Fruit fly (Drosophila melanogaster) whole organism, wandering third instar larva: ENCODE measurements around the gene Sdic1.

Experiments
- Abd-B ChIP-seq: fragments of >200 bp; optimal IDR thresholded peaks from 2 replicates; lab custom pipeline; 2017; ENCODE audit warnings: missing biosample characterization, missing genetic modification characterization
- CG32264 ChIP-seq: fragments of 200-800 bp; sonication (Bioruptor generic); optimal IDR thresholded peaks from 2 replicates; lab custom pipeline; 2016; ENCODE audit warnings: missing biosample characterization, missing genetic modification characterization
- CG9705 ChIP-seq: fragments of 200-800 bp; sonication (Bioruptor generic); optimal IDR thresholded peaks from 2 replicates; lab custom pipeline; 2018; ENCODE audit warnings: missing biosample characterization, mild to moderate bottlenecking, missing genetic modification characterization
- CrebA ChIP-seq: fragments of 200-800 bp; sonication (Bioruptor generic); optimal IDR thresholded peaks from 2 replicates; lab custom pipeline; 2016; ENCODE audit warnings: missing biosample characterization, mild to moderate bottlenecking, missing genetic modification characterization, borderline replicate concordance
- Dfd ChIP-seq: fragments of >200 bp; optimal IDR thresholded peaks from 2 replicates; lab custom pipeline; 2017; ENCODE audit warnings: missing biosample characterization, missing genetic modification characterization
- Dif ChIP-seq: fragments of 200-275, 200-300 bp; sonication (Bioruptor generic); optimal IDR thresholded peaks from 2 replicates; lab custom pipeline; 2018; ENCODE audit warnings: missing biosample characterization, missing genetic modification characterization; ENCODE audit not compliant: partially characterized antibody
- GATAd ChIP-seq: sonication (Bioruptor generic); optimal IDR thresholded peaks from 2 replicates; lab custom pipeline; 2016; ENCODE audit warnings: missing biosample characterization, missing genetic modification characterization
- HLH106 ChIP-seq: fragments of 200-800 bp; optimal IDR thresholded peaks from 3 replicates; lab custom pipeline; 2019; ENCODE audit warnings: missing biosample characterization, mild to moderate bottlenecking, missing genetic modification characterization, moderate library complexity
- Hnf4 ChIP-seq: fragments of 200-800 bp; sonication (Bioruptor generic); optimal IDR thresholded peaks from 2 replicates; lab custom pipeline; 2016; ENCODE audit warnings: missing biosample characterization, mild to moderate bottlenecking, missing genetic modification characterization
- Hr78 ChIP-seq: fragments of >200 bp; optimal IDR thresholded peaks from 2 replicates; lab custom pipeline; 2017; ENCODE audit warnings: missing biosample characterization, missing genetic modification characterization
- Hr83 ChIP-seq: fragments of 200-300 bp; sonication (Bioruptor generic); optimal IDR thresholded peaks from 2 replicates; lab custom pipeline; 2016; ENCODE audit warnings: missing biosample characterization, mild to moderate bottlenecking, missing genetic modification characterization, moderate library complexity; ENCODE audit not compliant: poor library complexity, severe bottlenecking
- Jra ChIP-seq: sonication (Bioruptor generic); optimal IDR thresholded peaks from 2 replicates; lab custom pipeline; 2016; ENCODE audit warnings: missing biosample characterization, missing genetic modification characterization
- Mio ChIP-seq: sonication (Bioruptor generic); optimal IDR thresholded peaks from 2 replicates; lab custom pipeline; 2016; ENCODE audit warnings: missing biosample characterization, missing genetic modification characterization
- Myc ChIP-seq: fragments of >200 bp; optimal IDR thresholded peaks from 2 replicates; lab custom pipeline; 2017
- N ChIP-seq: fragments of >200 bp; optimal IDR thresholded peaks from 2 replicates; lab custom pipeline; 2018; ENCODE audit warnings: missing biosample characterization, missing external identifiers, missing genetic modification characterization
- OdsH ChIP-seq: fragments of 200-800 bp; sonication (Bioruptor generic); optimal IDR thresholded peaks from 2 replicates; lab custom pipeline; 2016; ENCODE audit warnings: missing biosample characterization, mild to moderate bottlenecking, missing genetic modification characterization
- Rel ChIP-seq, 2 experiments: fragments of 200-800 bp; sonication (Bioruptor generic) in 1 of 2; optimal IDR thresholded peaks; 2 replicates in 1 of 2; 3 replicates in 1 of 2; lab custom pipeline; 2016 to 2019; ENCODE audit warnings: mild to moderate bottlenecking in 2 of 2, missing biosample characterization in 2 of 2, missing genetic modification characterization in 2 of 2, moderate library complexity in 1 of 2
- Sp1 ChIP-seq: fragments of 200-800 bp; sonication (Bioruptor generic); optimal IDR thresholded peaks from 3 replicates; lab custom pipeline; 2019; ENCODE audit warnings: missing biosample characterization, mild to moderate bottlenecking, missing genetic modification characterization, moderate library complexity
- Vsx2 ChIP-seq: fragments of 200-300, 225-300 bp; sonication (Bioruptor generic); optimal IDR thresholded peaks from 2 replicates; lab custom pipeline; 2018; ENCODE audit warnings: missing biosample characterization, missing genetic modification characterization; ENCODE audit not compliant: partially characterized antibody
- br ChIP-seq: fragments of 200-800 bp; sonication (Bioruptor generic); optimal IDR thresholded peaks from 2 replicates; lab custom pipeline; 2016; ENCODE audit warnings: missing biosample characterization, missing genetic modification characterization
- brk ChIP-seq: fragments of 200-800 bp; sonication (Bioruptor generic); optimal IDR thresholded peaks from 2 replicates; lab custom pipeline; 2016; ENCODE audit warnings: missing biosample characterization, mild to moderate bottlenecking, missing genetic modification characterization
- dl ChIP-seq, 2 experiments: fragments of 175-275, 200-275 bp in 1 of 2; fragments of 200-275 bp in 1 of 2; sonication (Bioruptor generic); optimal IDR thresholded peaks; lab custom pipeline; 2018; ENCODE audit warnings: mild to moderate bottlenecking in 2 of 2, missing biosample characterization in 2 of 2, missing genetic modification characterization in 2 of 2, moderate library complexity in 2 of 2; ENCODE audit not compliant: partially characterized antibody in 2 of 2, insufficient read depth in 1 of 2
- dmrt93B ChIP-seq: fragments of 200-800 bp; sonication (Bioruptor generic); optimal IDR thresholded peaks from 2 replicates; lab custom pipeline; 2018; ENCODE audit warnings: missing biosample characterization, mild to moderate bottlenecking, missing genetic modification characterization
- dsf ChIP-seq: sonication (Bioruptor generic); optimal IDR thresholded peaks from 2 replicates; lab custom pipeline; 2016; ENCODE audit warnings: missing biosample characterization, missing genetic modification characterization, borderline replicate concordance
- ey ChIP-seq: fragments of 200-800 bp; sonication (Bioruptor generic); optimal IDR thresholded peaks from 2 replicates; lab custom pipeline; 2016; ENCODE audit warnings: missing biosample characterization, missing genetic modification characterization
- foxo ChIP-seq, 2 experiments: fragments of 200-800 bp; sonication (Bioruptor generic); optimal IDR thresholded peaks; 2 replicates in 1 of 2; 3 replicates in 1 of 2; lab custom pipeline; 2016 to 2017; ENCODE audit warnings: missing biosample characterization in 2 of 2, missing genetic modification characterization in 2 of 2
- fru ChIP-seq: fragments of 200-800 bp; sonication (Bioruptor generic); optimal IDR thresholded peaks from 3 replicates; lab custom pipeline; 2016; ENCODE audit warnings: missing biosample characterization, mild to moderate bottlenecking, missing genetic modification characterization
- h ChIP-seq: fragments of 200-800 bp; sonication (Bioruptor generic); optimal IDR thresholded peaks from 3 replicates; lab custom pipeline; 2016; ENCODE audit warnings: missing biosample characterization, mild to moderate bottlenecking, missing genetic modification characterization
- jim ChIP-seq: fragments of 175-275, 200-325 bp; sonication (Bioruptor generic); optimal IDR thresholded peaks from 2 replicates; lab custom pipeline; 2016; ENCODE audit warnings: missing biosample characterization, mild to moderate bottlenecking, missing genetic modification characterization
- lola ChIP-seq: fragments of >200 bp; optimal IDR thresholded peaks from 2 replicates; lab custom pipeline; 2017; ENCODE audit warnings: missing biosample characterization, missing genetic modification characterization
- pan ChIP-seq: fragments of >200 bp; optimal IDR thresholded peaks from 2 replicates; lab custom pipeline; 2017
- psq ChIP-seq: fragments of 200-800 bp; sonication (Bioruptor generic); optimal IDR thresholded peaks from 3 replicates; lab custom pipeline; 2017; ENCODE audit warnings: missing biosample characterization, mild to moderate bottlenecking, missing genetic modification characterization, moderate library complexity
- rgr ChIP-seq: fragments of 200-800 bp; sonication (Bioruptor generic); optimal IDR thresholded peaks from 3 replicates; lab custom pipeline; 2016; ENCODE audit warnings: missing biosample characterization, mild to moderate bottlenecking, missing genetic modification characterization
- sage ChIP-seq: fragments of 200-800 bp; sonication (Bioruptor generic); optimal IDR thresholded peaks from 2 replicates; lab custom pipeline; 2016; ENCODE audit warnings: missing biosample characterization, mild to moderate bottlenecking, missing genetic modification characterization
- sv ChIP-seq: fragments of 200-800 bp; sonication (Bioruptor generic); optimal IDR thresholded peaks from 3 replicates; lab custom pipeline; 2016; ENCODE audit warnings: missing biosample characterization, missing genetic modification characterization
- tai ChIP-seq: sonication (Bioruptor generic); optimal IDR thresholded peaks from 2 replicates; lab custom pipeline; 2016; ENCODE audit warnings: missing biosample characterization, missing genetic modification characterization
- usp ChIP-seq: fragments of >200 bp; optimal IDR thresholded peaks from 2 replicates; lab custom pipeline; 2017; ENCODE audit warnings: missing biosample characterization, missing genetic modification characterization
- woc ChIP-seq: sonication (Bioruptor generic); optimal IDR thresholded peaks from 2 replicates; lab custom pipeline; 2016; ENCODE audit warnings: missing biosample characterization, mild to moderate bottlenecking, missing genetic modification characterization

Gene Sdic1

dm6 chrX:20159679-20160140 lies 18.7 kb downstream of the Sdic1 start, which contains the start of gene Rab35:
Gene Rab35, minus strand, starts transcription at chrX:20159872.
- TF ChIP-seq sage (GFP tag; lab: Kevin White, UChicago) (peak; percentile 2), CrebA (GFP tag; lab: Kevin White, UChicago) (no peak), OdsH (GFP tag; lab: Kevin White, UChicago) (no peak), Mio (GFP tag; lab: Kevin White, UChicago) (no peak), dsf (GFP tag; lab: Kevin White, UChicago) (peak; percentile 4), foxo (GFP tag; optimal IDR thresholded peaks at IDR 0.05; lab: Kevin White, UChicago) (peak in 1 of 2 experiments; percentile 0), Vsx2 (no peak), Rel (GFP tag; optimal IDR thresholded peaks at IDR 0.05; lab: Kevin White, UChicago) (no peak), Rel (tag; optimal IDR thresholded peaks at IDR 0.05; lab: Kevin White, UChicago) (no peak), lola (GFP tag; lab: Kevin White, UChicago) (no peak), tai (no peak), br (GFP tag; lab: Kevin White, UChicago) (no peak), psq (GFP tag; lab: Kevin White, UChicago) (no peak), usp (GFP tag; lab: Kevin White, UChicago) (no peak), CG32264 (GFP tag; lab: Kevin White, UChicago) (no peak), Hnf4 (GFP tag; lab: Kevin White, UChicago) (peak; percentile 43), sv (GFP tag; lab: Kevin White, UChicago) (peak; percentile 24), ey (GFP tag; lab: Kevin White, UChicago) (no peak), Dif (GFP tag; lab: Kevin White, UChicago) (no peak), Abd-B (GFP tag; lab: Kevin White, UChicago) (no peak), Hr83 (GFP tag; lab: Kevin White, UChicago) (no peak), Sp1 (GFP tag; lab: Kevin White, UChicago) (no peak), dmrt93B (GFP tag; lab: Kevin White, UChicago) (no peak), HLH106 (no peak), h (GFP tag; lab: Kevin White, UChicago) (peak; percentile 29), N (GFP tag; lab: Kevin White, UChicago) (no peak), rgr (GFP tag; lab: Kevin White, UChicago) (peak; percentile 17), Myc (lab: Kevin White, UChicago) (no peak), CG9705 (GFP tag; lab: Kevin White, UChicago) (no peak), woc (GFP tag; lab: Kevin White, UChicago) (no peak), Dfd (GFP tag; lab: Kevin White, UChicago) (no peak), GATAd (GFP tag; lab: Kevin White, UChicago) (no peak), Hr78 (no peak), dl (GFP tag; optimal IDR thresholded peaks at IDR 0.05; lab: Kevin White, UChicago; ENCODE audit: insufficient read depth in 1 of 2, partially characterized antibody in 2 of 2) (no peak), brk (GFP tag; lab: Kevin White, UChicago) (no peak), fru (no peak), jim (no peak), Jra (peak; percentile 40), pan (lab: Kevin White, UChicago) (no peak)

dm6 chrX:20158943-20159385 lies 19.5 kb downstream of the Sdic1 start:
- TF ChIP-seq GATAd (GFP tag; lab: Kevin White, UChicago), result no peak
- no peak for TF ChIP-seq CrebA (GFP tag; lab: Kevin White, UChicago)
- peak; percentile 50 for TF ChIP-seq h (GFP tag; lab: Kevin White, UChicago)
- no peak for TF ChIP-seq Hr78
- peak; percentile 77 for TF ChIP-seq Dif (GFP tag; lab: Kevin White, UChicago)
- no peak for TF ChIP-seq dsf (GFP tag; lab: Kevin White, UChicago)
- TF ChIP-seq foxo (GFP tag; optimal IDR thresholded peaks at IDR 0.05; lab: Kevin White, UChicago), result no peak
- TF ChIP-seq psq (GFP tag; lab: Kevin White, UChicago), result no peak
- TF ChIP-seq sv (GFP tag; lab: Kevin White, UChicago), result no peak
- peak; percentile 62 for TF ChIP-seq Hr83 (GFP tag; lab: Kevin White, UChicago)
- peak in 1 of 2 experiments; percentile 86 for TF ChIP-seq dl (GFP tag; optimal IDR thresholded peaks at IDR 0.05; lab: Kevin White, UChicago; ENCODE audit: insufficient read depth in 1 of 2, partially characterized antibody in 2 of 2)
- peak; percentile 11 for TF ChIP-seq Sp1 (GFP tag; lab: Kevin White, UChicago)
- TF ChIP-seq CG9705 (GFP tag; lab: Kevin White, UChicago), result no peak
- TF ChIP-seq Abd-B (GFP tag; lab: Kevin White, UChicago), result no peak
- TF ChIP-seq br (GFP tag; lab: Kevin White, UChicago), result no peak
- no peak for TF ChIP-seq usp (GFP tag; lab: Kevin White, UChicago)
- peak; percentile 89 for TF ChIP-seq jim
